Fruit fly (Drosophila melanogaster) whole organism, embryonic: Measurements from ENCODE around the gene CG12594.

ENCODE experiments used
- Asciz ChIP-seq: fragments of 200-800 bp; sonication (Bioruptor generic); optimal IDR thresholded peaks from 2 replicates; lab custom pipeline; 2017; ENCODE audit warnings: missing biosample characterization, mild to moderate bottlenecking, missing genetic modification characterization, missing genetic modification reagents
- C15 ChIP-seq: fragments of 200-800 bp; sonication (Bioruptor generic); IDR thresholded peaks from 3 replicates; pipeline ENCODE4 v1.3.6; 2022; ENCODE audit warnings: missing biosample characterization, missing genetic modification characterization
- CG10147 ChIP-seq: fragments of 200-800 bp; sonication (Bioruptor generic); optimal IDR thresholded peaks from 2 replicates; lab custom pipeline; 2019; ENCODE audit warnings: missing biosample characterization, mild to moderate bottlenecking, missing genetic modification characterization, moderate library complexity
- CG10431 ChIP-seq: fragments of 200-800 bp; sonication (Bioruptor generic); optimal IDR thresholded peaks from 3 replicates; lab custom pipeline; 2018; ENCODE audit warnings: missing biosample characterization, mild to moderate bottlenecking, missing genetic modification characterization
- CG13624 ChIP-seq: fragments of 200-800 bp; sonication (Bioruptor generic); optimal IDR thresholded peaks from 2 replicates; lab custom pipeline; 2016; ENCODE audit warnings: missing biosample characterization, missing genetic modification characterization
- CG14667 ChIP-seq: fragments of 200-800 bp; sonication (Bioruptor generic); IDR thresholded peaks from 2 replicates; pipeline ENCODE4 v1.3.6; 2022; ENCODE audit warnings: missing biosample characterization, missing genetic modification characterization
- CG14860 ChIP-seq: fragments of 200-800 bp; sonication (Bioruptor generic); IDR thresholded peaks from 3 replicates; pipeline ENCODE4 v1.3.6; 2022; ENCODE audit warnings: missing biosample characterization, missing genetic modification characterization; ENCODE audit not compliant: partially characterized antibody
- CG15073 ChIP-seq: fragments of 200-800 bp; sonication (Bioruptor generic); optimal IDR thresholded peaks from 2 replicates; lab custom pipeline; 2016; ENCODE audit warnings: missing biosample characterization, missing genetic modification characterization
- CG17385 ChIP-seq: fragments of 200-800 bp; sonication (Bioruptor generic); optimal IDR thresholded peaks from 3 replicates; lab custom pipeline; 2018; ENCODE audit warnings: missing biosample characterization, mild to moderate bottlenecking, missing genetic modification characterization
- CG17612 ChIP-seq: fragments of 200-800 bp; sonication (Bioruptor generic); IDR thresholded peaks from 2 replicates; pipeline ENCODE4 v1.3.6; 2022; ENCODE audit warnings: missing biosample characterization, missing genetic modification characterization
- CG18619 ChIP-seq: fragments of 200-800 bp; sonication (Bioruptor generic); optimal IDR thresholded peaks from 3 replicates; lab custom pipeline; 2017; ENCODE audit warnings: missing biosample characterization, mild to moderate bottlenecking, missing genetic modification characterization
- CG2116 ChIP-seq: fragments of 200-800 bp; sonication (Bioruptor generic); optimal IDR thresholded peaks from 3 replicates; lab custom pipeline; 2018; ENCODE audit warnings: missing biosample characterization, mild to moderate bottlenecking, missing genetic modification characterization
- CG30431 ChIP-seq: fragments of 200-800 bp; sonication (Bioruptor generic); optimal IDR thresholded peaks from 2 replicates; lab custom pipeline; 2017; ENCODE audit warnings: missing biosample characterization, missing genetic modification characterization
- CG32532 ChIP-seq: fragments of 200-800 bp; sonication (Bioruptor generic); IDR thresholded peaks from 2 replicates; pipeline ENCODE4 v1.3.6; 2022; ENCODE audit warnings: missing biosample characterization, missing genetic modification characterization
- CG34224 ChIP-seq: fragments of 200-800 bp; sonication (Bioruptor generic); IDR thresholded peaks from 3 replicates; pipeline ENCODE4 v1.3.6; 2022; ENCODE audit warnings: missing biosample characterization, missing genetic modification characterization; ENCODE audit not compliant: partially characterized antibody
- CG3838 ChIP-seq: fragments of 200-800 bp; sonication (Bioruptor generic); optimal IDR thresholded peaks from 3 replicates; lab custom pipeline; 2016; ENCODE audit warnings: missing biosample characterization, missing genetic modification characterization
- CG7357 ChIP-seq: fragments of 200-800 bp; sonication (Bioruptor generic); IDR thresholded peaks from 3 replicates; pipeline ENCODE4 v1.3.6; 2022; ENCODE audit warnings: missing biosample characterization, missing genetic modification characterization
- Chrac-16 ChIP-seq: fragments of 200-800 bp; sonication (Bioruptor generic); optimal IDR thresholded peaks from 3 replicates; lab custom pipeline; 2016; ENCODE audit warnings: missing biosample characterization, missing genetic modification characterization
- CoRest ChIP-seq: fragments of 200-800 bp; sonication (Bioruptor generic); optimal IDR thresholded peaks from 3 replicates; lab custom pipeline; 2018; ENCODE audit warnings: missing biosample characterization, mild to moderate bottlenecking, missing genetic modification characterization, moderate library complexity
- Dfd ChIP-seq, 2 experiments: fragments of >200 bp; optimal IDR thresholded peaks; 2 replicates each; lab custom pipeline; 2017; ENCODE audit warnings: missing biosample characterization in 2 of 2, missing genetic modification characterization in 2 of 2
- Dip2 ChIP-seq: fragments of 200-800 bp; sonication (Bioruptor generic); IDR thresholded peaks from 2 replicates; pipeline ENCODE4 v1.3.6; 2022; ENCODE audit warnings: missing biosample characterization, missing genetic modification characterization
- Dip3 ChIP-seq: fragments of 200-800 bp; sonication (Bioruptor generic); optimal IDR thresholded peaks from 3 replicates; lab custom pipeline; 2016; ENCODE audit warnings: missing biosample characterization, missing genetic modification characterization
- Dp ChIP-seq: fragments of 200-800 bp; sonication (Bioruptor generic); optimal IDR thresholded peaks from 2 replicates; lab custom pipeline; 2018; ENCODE audit warnings: missing biosample characterization, mild to moderate bottlenecking, missing genetic modification characterization, moderate library complexity
- Hmx ChIP-seq: fragments of 200-800 bp; sonication (Bioruptor generic); optimal IDR thresholded peaks from 2 replicates; lab custom pipeline; 2016; ENCODE audit warnings: missing biosample characterization, missing genetic modification characterization
- Hr51 ChIP-seq, 2 experiments: fragments of 200-800 bp; sonication (Bioruptor generic); optimal IDR thresholded peaks; 2 replicates in 1 of 2; 3 replicates in 1 of 2; lab custom pipeline; 2016 to 2018; ENCODE audit warnings: missing biosample characterization in 2 of 2, missing genetic modification characterization in 2 of 2, mild to moderate bottlenecking in 1 of 2, moderate library complexity in 1 of 2
- Kr ChIP-seq: fragments of 200-800 bp; sonication (Bioruptor generic); optimal IDR thresholded peaks from 2 replicates; lab custom pipeline; 2017; ENCODE audit warnings: missing biosample characterization, mild to moderate bottlenecking, missing genetic modification characterization
- NFAT ChIP-seq: fragments of 200-800 bp; sonication (Bioruptor generic); IDR thresholded peaks from 2 replicates; pipeline ENCODE4 v1.3.6; 2022; ENCODE audit warnings: missing biosample characterization, missing genetic modification characterization
- Sox100B ChIP-seq: fragments of 200-800 bp; sonication (Bioruptor generic); optimal IDR thresholded peaks from 3 replicates; lab custom pipeline; 2018; ENCODE audit warnings: missing biosample characterization, mild to moderate bottlenecking, missing genetic modification characterization
- YL-1 ChIP-seq: fragments of 200-800 bp; sonication (Bioruptor generic); optimal IDR thresholded peaks from 3 replicates; lab custom pipeline; 2017; ENCODE audit warnings: missing biosample characterization, mild to moderate bottlenecking, missing genetic modification characterization
- ab ChIP-seq: fragments of 200-800 bp; sonication (Bioruptor generic); optimal IDR thresholded peaks from 2 replicates; lab custom pipeline; 2016; ENCODE audit warnings: missing biosample characterization, missing genetic modification characterization
- abd-A ChIP-seq: fragments of 200-800 bp; sonication (Bioruptor generic); optimal IDR thresholded peaks from 3 replicates; lab custom pipeline; 2019; ENCODE audit warnings: missing biosample characterization, mild to moderate bottlenecking, missing genetic modification characterization, moderate library complexity
- bab2 ChIP-seq: fragments of 200-800 bp; sonication (Bioruptor generic); optimal IDR thresholded peaks from 2 replicates; lab custom pipeline; 2016; ENCODE audit warnings: missing biosample characterization, missing genetic modification characterization
- bcd ChIP-seq: fragments of 200-800 bp; sonication (Bioruptor generic); optimal IDR thresholded peaks from 2 replicates; lab custom pipeline; 2017; ENCODE audit warnings: missing biosample characterization, mild to moderate bottlenecking, missing genetic modification characterization
- bsh ChIP-seq, 2 experiments: fragments of 200-800 bp; sonication (Bioruptor generic); optimal IDR thresholded peaks; 2 replicates each; lab custom pipeline; 2017 to 2018; ENCODE audit warnings: mild to moderate bottlenecking in 2 of 2, missing biosample characterization in 2 of 2, missing genetic modification characterization in 2 of 2, moderate library complexity in 1 of 2
- caup ChIP-seq: fragments of 200-800 bp; sonication (Bioruptor generic); optimal IDR thresholded peaks from 3 replicates; lab custom pipeline; 2017; ENCODE audit warnings: missing biosample characterization, mild to moderate bottlenecking, missing genetic modification characterization, moderate library complexity; ENCODE audit not compliant: severe bottlenecking
- crc ChIP-seq: fragments of 200-800 bp; sonication (Bioruptor generic); optimal IDR thresholded peaks from 2 replicates; lab custom pipeline; 2016; ENCODE audit warnings: missing biosample characterization, missing genetic modification characterization
- dmrt11E ChIP-seq: fragments of 200-800 bp; sonication (Bioruptor generic); optimal IDR thresholded peaks from 3 replicates; lab custom pipeline; 2018; ENCODE audit warnings: missing biosample characterization, mild to moderate bottlenecking, missing genetic modification characterization, moderate library complexity
- h ChIP-seq: fragments of >200 bp; optimal IDR thresholded peaks from 2 replicates; lab custom pipeline; 2017
- hb ChIP-seq: fragments of 200-800 bp; sonication (Bioruptor generic); IDR thresholded peaks from 3 replicates; pipeline ENCODE4 v1.3.6; 2022; ENCODE audit warnings: missing biosample characterization, missing genetic modification characterization; ENCODE audit not compliant: partially characterized antibody
- kni ChIP-seq: fragments of 200-800 bp; sonication (Bioruptor generic); optimal IDR thresholded peaks from 3 replicates; lab custom pipeline; 2017; ENCODE audit warnings: mild to moderate bottlenecking, missing biosample characterization, missing genetic modification reagents, missing genetic modification characterization
- lmd ChIP-seq: fragments of 200-800 bp; sonication (Bioruptor generic); IDR thresholded peaks from 2 replicates; pipeline ENCODE4 v1.3.6; 2022; ENCODE audit warnings: missing biosample characterization, missing genetic modification characterization
- pita ChIP-seq: fragments of 200-800 bp; sonication (Bioruptor generic); optimal IDR thresholded peaks from 2 replicates; lab custom pipeline; 2017; ENCODE audit warnings: missing biosample characterization, mild to moderate bottlenecking, missing genetic modification characterization
- row ChIP-seq: fragments of 200-800 bp; sonication (Bioruptor generic); IDR thresholded peaks from 3 replicates; pipeline ENCODE4 v1.3.6; 2022; ENCODE audit warnings: missing biosample characterization, missing genetic modification characterization
- salm ChIP-seq: fragments of 200-800 bp; sonication (Bioruptor generic); optimal IDR thresholded peaks from 2 replicates; lab custom pipeline; 2018; ENCODE audit warnings: missing biosample characterization, mild to moderate bottlenecking, missing genetic modification characterization
- sens-2 ChIP-seq: fragments of 200-800 bp; sonication (Bioruptor generic); IDR thresholded peaks from 2 replicates; pipeline ENCODE4 v1.3.6; 2022; ENCODE audit warnings: missing biosample characterization, missing genetic modification characterization
- sima ChIP-seq: fragments of 200-800 bp; sonication (Bioruptor generic); optimal IDR thresholded peaks from 2 replicates; lab custom pipeline; 2016; ENCODE audit warnings: missing biosample characterization, missing genetic modification characterization
- stc ChIP-seq: fragments of 200-800 bp; sonication (Bioruptor generic); IDR thresholded peaks from 2 replicates; pipeline ENCODE4 v1.3.6; 2022; ENCODE audit warnings: missing biosample characterization, missing genetic modification characterization
- stwl ChIP-seq: fragments of 200-800 bp; sonication (Bioruptor generic); optimal IDR thresholded peaks from 3 replicates; lab custom pipeline; 2018; ENCODE audit warnings: missing biosample characterization, mild to moderate bottlenecking, missing genetic modification characterization, moderate library complexity
- usp ChIP-seq: fragments of >200 bp; optimal IDR thresholded peaks from 2 replicates; lab custom pipeline; 2017; ENCODE audit warnings: missing biosample characterization, missing genetic modification characterization
- zen2 ChIP-seq: fragments of 200-800 bp; sonication (Bioruptor generic); IDR thresholded peaks from 3 replicates; pipeline ENCODE4 v1.3.6; 2022; ENCODE audit warnings: missing biosample characterization, missing genetic modification characterization; ENCODE audit not compliant: partially characterized antibody
- zfh1 ChIP-seq: fragments of 200-800 bp; sonication (Bioruptor generic); IDR thresholded peaks from 3 replicates; pipeline ENCODE4 v1.3.6; 2022; ENCODE audit warnings: missing biosample characterization, missing genetic modification characterization

The CG12594 gene

dm6 chr3R:11773999-11774397 is 52.5 kb downstream of the CG12594 start (continued):
- TF ChIP-seq caup (GFP tag; lab: Kevin White, UChicago) (peak; percentile 63), CG17612 (no peak), row (peak; percentile 77), Sox100B (peak; percentile 80), h (lab: Kevin White, UChicago) (no peak), Hmx (no peak), CG15073 (no peak), kni (GFP tag; lab: Kevin White, UChicago) (no peak), bcd (peak; percentile 63), pita (GFP tag; lab: Kevin White, UChicago) (no peak), CG32532 (GFP tag; lab: Robert Waterston, UW) (no peak), dmrt11E (tag; lab: Kevin White, UChicago) (peak; percentile 88), CG14860 (no peak), zfh1 (GFP tag; lab: Robert Waterston, UW) (no peak), CG3838 (GFP tag; lab: Kevin White, UChicago) (no peak), salm (no peak), CG10431 (GFP tag; lab: Kevin White, UChicago) (peak; percentile 43), CG30431 (no peak), CG18619 (GFP tag; lab: Kevin White, UChicago) (peak; percentile 70), abd-A (tag; lab: Kevin White, UChicago) (peak; percentile 60), usp (GFP tag; lab: Kevin White, UChicago) (no peak), stc (GFP tag; lab: Robert Waterston, UW) (peak; percentile 56), Hr51 (GFP tag; optimal IDR thresholded peaks at IDR 0.05; lab: Kevin White, UChicago) (peak in 1 of 2 experiments; percentile 82), Chrac-16 (GFP tag; lab: Kevin White, UChicago) (peak; percentile 53), CG17385 (GFP tag; lab: Kevin White, UChicago) (peak; percentile 71), stwl (tag; lab: Kevin White, UChicago) (no peak), CG14667 (GFP tag; lab: Robert Waterston, UW) (no peak), hb (GFP tag; lab: Robert Waterston, UW) (no peak), lmd (GFP tag; lab: Robert Waterston, UW) (peak; percentile 63), sima (GFP tag; lab: Kevin White, UChicago) (no peak), C15 (no peak), CG34224 (no peak), bsh (GFP tag; optimal IDR thresholded peaks at IDR 0.05; lab: Kevin White, UChicago) (peak in 1 of 2 experiments; percentile 83), NFAT (GFP tag; lab: Robert Waterston, UW) (no peak), ab (GFP tag; lab: Kevin White, UChicago) (no peak), CG10147 (GFP tag; lab: Kevin White, UChicago) (peak; percentile 79), Dfd (GFP tag; optimal IDR thresholded peaks at IDR 0.05; lab: Kevin White, UChicago) (no peak), Kr (GFP tag; lab: Kevin White, UChicago) (no peak), CG13624 (no peak), CG2116 (no peak), crc (no peak), bab2 (peak; percentile 38), Dip2 (no peak), CG7357 (GFP tag; lab: Robert Waterston, UW) (0 out of 3 replicates have a peak, but pooled peaks have one; percentile 18), Asciz (GFP tag; lab: Kevin White, UChicago) (peak; percentile 46), YL-1 (peak; percentile 24), zen2 (no peak), CoRest (tag; lab: Kevin White, UChicago) (peak; percentile 89), sens-2 (GFP tag; lab: Robert Waterston, UW) (0 out of 2 replicates have a peak, but pooled peaks have one; percentile 9), Dip3 (no peak), Dp (GFP tag; lab: Kevin White, UChicago) (no peak)
